Worm (Caenorhabditis elegans) whole organism, L1 larva: ENCODE results near the gene sym-2.

ENCODE experiments used
- elt-2 ChIP-seq: sonication (generic microtip); optimal IDR thresholded peaks from 2 replicates; lab custom pipeline; 2016; ENCODE audit warnings: missing genetic modification characterization, mild to moderate bottlenecking, inconsistent platforms, missing compliant biosample characterization, missing genetic modification reagents
- nhr-12 ChIP-seq: sonication (generic microtip); optimal IDR thresholded peaks from 2 replicates; lab custom pipeline; 2017; ENCODE audit warnings: missing biosample characterization, missing genetic modification characterization

- TF ChIP-seq nhr-12 (tag; lab: Kevin White, UChicago) = no peak
- TF ChIP-seq elt-2 (tag; lab: Kevin White, UChicago) = no peak
Observed at ce11 chrII:9141110-9141509, 47.2 kb downstream of the sym-2 start.
